Worm (Caenorhabditis elegans) whole organism, L4 larva: ENCODE measurements around the gene hlh-14.

ENCODE experiments used
- nhr-28 ChIP-seq: fragments of 150-350 bp; optimal IDR thresholded peaks from 2 replicates; lab custom pipeline; 2014; ENCODE audit warnings: missing biosample characterization, missing genetic modification characterization
- nhr-77 ChIP-seq: fragments of 150-350 bp; optimal IDR thresholded peaks from 2 replicates; lab custom pipeline; 2014; ENCODE audit warnings: missing biosample characterization, missing genetic modification characterization

ce11 chrII:5717831-5718230 is 20.9 kb downstream of the hlh-14 start, which contains the start of gene zipt-3:
- TF ChIP-seq nhr-28 (no peak), nhr-77 (tag; lab: Kevin White, UChicago) (no peak)
